Worm (Caenorhabditis elegans) whole organism, L4 larva: ENCODE measurements around the gene F38H4.6.
A peak's percentile ranks its signal among the peaks of the same experiment; 100 is the strongest.

Experiments
- Y105C5A.15 ChIP-seq: fragments of 200-800 bp; sonication (Bioruptor generic); IDR thresholded peaks from 2 replicates; pipeline ENCODE4 v1.3.6; 2022; ENCODE audit warnings: missing genetic modification characterization, missing compliant biosample characterization
- Y75B8A.6 ChIP-seq: fragments of 200-800 bp; sonication (Bioruptor generic); IDR thresholded peaks from 2 replicates; pipeline ENCODE4 v1.3.6; 2022; ENCODE audit warnings: missing genetic modification reagents, missing genetic modification characterization, missing compliant biosample characterization
- ZK337.2 ChIP-seq: fragments of 200-800 bp; sonication (Bioruptor generic); IDR thresholded peaks from 2 replicates; pipeline ENCODE4 v1.3.6; 2022; ENCODE audit warnings: missing genetic modification reagents, missing genetic modification characterization, missing compliant biosample characterization
- ZK546.5 ChIP-seq, 2 experiments: sonication (generic microtip); optimal IDR thresholded peaks; 2 replicates each; lab custom pipeline; 2017; ENCODE audit warnings: missing biosample characterization in 2 of 2, missing genetic modification characterization in 2 of 2
- aha-1 ChIP-seq: fragments of 150-350 bp; peaks from one replicate; lab custom pipeline; 2014; ENCODE audit warnings: missing biosample characterization, missing genetic modification characterization
- aly-2 ChIP-seq: sonication (generic microtip); optimal IDR thresholded peaks from 2 replicates; lab custom pipeline; 2018; ENCODE audit warnings: missing biosample characterization, missing genetic modification characterization
- ama-1 ChIP-seq: fragments of 150-350 bp; optimal IDR thresholded peaks from 2 replicates; lab custom pipeline; 2014; ENCODE audit warnings: inconsistent platforms, mixed read lengths
- arid-1 ChIP-seq: fragments of 200-800 bp; sonication (Bioruptor generic); conservative IDR thresholded peaks from 2 replicates; pipeline ENCODE4 v1.3.6; 2022; ENCODE audit warnings: missing genetic modification reagents, missing genetic modification characterization, missing compliant biosample characterization
- ceh-28 ChIP-seq: fragments of 150-350 bp; optimal IDR thresholded peaks from 2 replicates; lab custom pipeline; 2014; ENCODE audit warnings: missing biosample characterization, missing genetic modification reagents, missing genetic modification characterization
- ceh-82 ChIP-seq: sonication (generic microtip); optimal IDR thresholded peaks from 2 replicates; lab custom pipeline; 2017; ENCODE audit warnings: missing biosample characterization, missing genetic modification characterization
- cey-2 ChIP-seq: sonication (generic microtip); optimal IDR thresholded peaks from 3 replicates; lab custom pipeline; 2017; ENCODE audit warnings: missing genetic modification characterization, mild to moderate bottlenecking, missing compliant biosample characterization, antibody characterized with exemption, borderline replicate concordance; ENCODE audit not compliant: insufficient read depth
- ctbp-1 ChIP-seq: fragments of 200-800 bp; sonication (Bioruptor generic); IDR thresholded peaks from 2 replicates; pipeline ENCODE4 v1.3.6; 2022; ENCODE audit warnings: missing genetic modification reagents, missing genetic modification characterization, missing compliant biosample characterization
- daf-12 ChIP-seq: fragments of 150-350 bp; optimal IDR thresholded peaks from 2 replicates; lab custom pipeline; 2014; ENCODE audit warnings: missing biosample characterization, missing genetic modification reagents, missing genetic modification characterization
- daf-8 ChIP-seq: fragments of 200-800 bp; sonication (Bioruptor generic); IDR thresholded peaks from 2 replicates; pipeline ENCODE4 v1.3.6; 2022; ENCODE audit warnings: missing genetic modification characterization, missing compliant biosample characterization
- dmd-6 ChIP-seq: fragments of 200-800 bp; sonication (Bioruptor generic); IDR thresholded peaks from 2 replicates; pipeline ENCODE4 v1.3.6; 2022; ENCODE audit warnings: missing genetic modification reagents, missing genetic modification characterization, missing compliant biosample characterization
- dve-1 ChIP-seq: sonication (generic microtip); optimal IDR thresholded peaks from 2 replicates; lab custom pipeline; 2017; ENCODE audit warnings: antibody characterized with exemption, mild to moderate bottlenecking, missing genetic modification characterization, missing compliant biosample characterization; ENCODE audit not compliant: insufficient read depth
- egl-27 ChIP-seq: sonication (generic microtip); optimal IDR thresholded peaks from 3 replicates; lab custom pipeline; 2017; ENCODE audit warnings: missing biosample characterization, missing genetic modification reagents, missing genetic modification characterization
- egl-43 ChIP-seq: fragments of 200-800 bp; sonication (Bioruptor generic); IDR thresholded peaks from 2 replicates; pipeline ENCODE4 v1.3.6; 2022; ENCODE audit warnings: missing genetic modification reagents, missing genetic modification characterization, missing compliant biosample characterization
- hlh-11 ChIP-seq: fragments of 200-800 bp; sonication (Bioruptor generic); optimal IDR thresholded peaks from 2 replicates; lab custom pipeline; 2018; ENCODE audit warnings: mild to moderate bottlenecking, missing genetic modification characterization, missing compliant biosample characterization
- hmg-1.1 ChIP-seq: fragments of 200-800 bp; sonication (Bioruptor generic); IDR thresholded peaks from 2 replicates; pipeline ENCODE4 v1.3.6; 2022; ENCODE audit warnings: missing genetic modification reagents, missing genetic modification characterization, missing compliant biosample characterization
- jun-1 ChIP-seq: fragments of 150-350 bp; optimal IDR thresholded peaks from 2 replicates; lab custom pipeline; 2014; ENCODE audit warnings: missing biosample characterization, missing genetic modification reagents, missing genetic modification characterization
- lin-15B ChIP-seq: fragments of 150-350 bp; sonication (generic microtip); optimal IDR thresholded peaks from 3 replicates; lab custom pipeline; 2014; ENCODE audit warnings: missing biosample characterization, missing genetic modification characterization
- lin-29 ChIP-seq: fragments of 200-800 bp; sonication (Bioruptor generic); IDR thresholded peaks from 2 replicates; pipeline ENCODE4 v1.3.6; 2022; ENCODE audit warnings: missing genetic modification reagents, missing genetic modification characterization, missing compliant biosample characterization
- lir-3 ChIP-seq: sonication (generic microtip); optimal IDR thresholded peaks from 2 replicates; lab custom pipeline; 2016; ENCODE audit warnings: mild to moderate bottlenecking, missing genetic modification characterization, missing compliant biosample characterization
- lsy-2 ChIP-seq, 2 experiments: fragments of 150-350 bp in 1 of 2; sonication (generic microtip) in 1 of 2; optimal IDR thresholded peaks; 2 replicates each; lab custom pipeline; 2014 to 2017; ENCODE audit warnings: missing biosample characterization in 2 of 2, missing genetic modification characterization in 2 of 2
- madf-5 ChIP-seq, 2 experiments: fragments of 200-800 bp; sonication (Bioruptor generic); IDR thresholded peaks; 2 replicates each; pipeline ENCODE4 v1.3.6; 2022; ENCODE audit warnings: missing compliant biosample characterization in 2 of 2, missing genetic modification characterization in 2 of 2
- mdl-1 ChIP-seq, 2 experiments: fragments of 150-350 bp in 1 of 2; sonication (generic microtip) in 1 of 2; optimal IDR thresholded peaks; 2 replicates each; lab custom pipeline; 2014 to 2017; ENCODE audit warnings: missing biosample characterization in 2 of 2, missing genetic modification characterization in 2 of 2
- mdt-29 ChIP-seq: fragments of 200-800 bp; sonication (Bioruptor generic); IDR thresholded peaks from 2 replicates; pipeline ENCODE4 v1.3.6; 2022; ENCODE audit warnings: missing genetic modification reagents, missing genetic modification characterization, missing compliant biosample characterization
- mes-2 ChIP-seq: sonication (generic microtip); optimal IDR thresholded peaks from 2 replicates; lab custom pipeline; 2016; ENCODE audit warnings: missing genotype, mild to moderate bottlenecking, missing genetic modification characterization, missing compliant biosample characterization; ENCODE audit not compliant: poor library complexity, severe bottlenecking
- mxl-2 ChIP-seq: fragments of 200-800 bp; sonication (Bioruptor generic); conservative IDR thresholded peaks from 2 replicates; pipeline ENCODE4 v1.3.6; 2022; ENCODE audit warnings: missing genetic modification reagents, missing genetic modification characterization, missing compliant biosample characterization
- nhr-237 ChIP-seq: sonication (generic microtip); optimal IDR thresholded peaks from 2 replicates; lab custom pipeline; 2017; ENCODE audit warnings: missing biosample characterization, missing genetic modification characterization
- nhr-42 ChIP-seq: fragments of 200-800 bp; sonication (Bioruptor generic); IDR thresholded peaks from 2 replicates; pipeline ENCODE4 v1.3.6; 2022; ENCODE audit warnings: missing genetic modification characterization, missing compliant biosample characterization
- pha-4 ChIP-seq, 2 experiments: fragments of 150-350 bp in 1 of 2; fragments of 200-800 bp in 1 of 2; sonication (Bioruptor generic) in 1 of 2; IDR thresholded peaks in 1 of 2; optimal IDR thresholded peaks in 1 of 2; 2 replicates each; pipeline versions ENCODE4 v1.3.6 to Lab custom; 2014 to 2022; ENCODE audit warnings: missing genetic modification characterization in 2 of 2, missing genetic modification reagents in 2 of 2, missing biosample characterization in 1 of 2, missing compliant biosample characterization in 1 of 2
- php-3 ChIP-seq: fragments of 200-800 bp; sonication (Bioruptor generic); IDR thresholded peaks from 2 replicates; pipeline ENCODE4 v1.3.6; 2022; ENCODE audit warnings: missing genetic modification reagents, missing genetic modification characterization, missing compliant biosample characterization
- rbr-2 ChIP-seq: sonication (generic microtip); optimal IDR thresholded peaks from 2 replicates; lab custom pipeline; 2016; ENCODE audit warnings: missing genotype, missing genetic modification characterization, missing compliant biosample characterization
- saeg-2 ChIP-seq: fragments of 200-800 bp; sonication (Bioruptor generic); IDR thresholded peaks from 2 replicates; pipeline ENCODE4 v1.3.6; 2022; ENCODE audit warnings: missing genetic modification reagents, missing genetic modification characterization, missing compliant biosample characterization
- spr-3 ChIP-seq: fragments of 200-800 bp; sonication (Bioruptor generic); optimal IDR thresholded peaks from 2 replicates; lab custom pipeline; 2018; ENCODE audit warnings: mild to moderate bottlenecking, missing genetic modification characterization, missing compliant biosample characterization
- unc-130 ChIP-seq: sonication (generic microtip); optimal IDR thresholded peaks from 2 replicates; lab custom pipeline; 2016; ENCODE audit warnings: missing genetic modification reagents, missing genetic modification characterization, missing compliant biosample characterization
- unc-39 ChIP-seq: sonication (generic microtip); optimal IDR thresholded peaks from 2 replicates; lab custom pipeline; 2017; ENCODE audit warnings: missing biosample characterization, missing genetic modification characterization
- unc-62 ChIP-seq, 3 experiments: fragments of 150-350 bp in 1 of 3; sonication (generic microtip); optimal IDR thresholded peaks in 2 of 3; peaks in 1 of 3; 1 replicate in 1 of 3; 2 replicates in 2 of 3; lab custom pipeline; 2014 to 2017; ENCODE audit warnings: missing biosample characterization in 3 of 3, missing genetic modification characterization in 3 of 3, missing genetic modification reagents in 3 of 3, missing genotype in 1 of 3
- vab-7 ChIP-seq: fragments of 200-800 bp; sonication (Bioruptor generic); IDR thresholded peaks from 2 replicates; pipeline ENCODE4 v1.3.6; 2022; ENCODE audit warnings: missing genetic modification reagents, missing genetic modification characterization, missing compliant biosample characterization
- zip-2 ChIP-seq: fragments of 150-350 bp; optimal IDR thresholded peaks from 2 replicates; lab custom pipeline; 2014; ENCODE audit warnings: missing biosample characterization, missing genetic modification characterization
- ztf-7 ChIP-seq: fragments of 150-350 bp; optimal IDR thresholded peaks from 2 replicates; lab custom pipeline; 2014; ENCODE audit warnings: missing biosample characterization, missing genetic modification characterization

Gene F38H4.6

DNA sequence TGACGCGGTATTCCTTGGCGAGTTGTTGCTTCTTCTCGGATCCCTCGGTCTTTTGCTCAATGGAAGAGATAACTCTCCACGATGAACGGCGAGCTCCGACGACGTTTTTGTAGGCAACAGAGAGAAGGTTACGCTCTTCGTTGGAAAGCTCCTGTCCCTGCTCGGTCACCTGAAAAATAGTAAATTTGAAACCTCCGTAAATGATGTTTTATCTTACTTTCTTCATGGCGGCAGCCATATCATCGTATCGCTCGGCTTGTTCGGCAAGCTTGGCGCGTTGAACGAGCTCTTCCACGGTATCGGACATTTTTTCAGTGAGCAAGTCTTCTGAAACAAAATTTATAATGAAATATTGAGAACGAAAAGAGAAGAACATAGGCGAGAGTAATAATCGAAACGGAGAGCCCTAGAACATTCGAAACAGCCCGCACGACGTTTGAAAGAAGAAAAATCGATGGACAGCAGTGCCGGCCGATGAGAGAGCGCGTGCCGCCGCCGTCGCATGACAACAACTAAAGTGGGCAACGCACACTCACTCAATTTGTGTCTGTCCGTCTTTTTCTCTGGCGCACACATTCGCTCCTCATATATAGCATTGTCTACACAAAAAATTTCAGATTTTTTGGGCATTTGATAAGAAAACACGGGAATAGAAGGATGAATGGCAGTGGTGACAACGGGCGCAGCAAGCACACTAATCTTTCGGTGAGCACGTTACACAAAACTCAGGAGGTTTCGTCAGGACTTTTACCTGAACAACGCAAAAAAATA, 25.9 kb downstream of the F38H4.6 start, which contains the start of the genes par-5 and M117.3 (continued):
- no peak for TF ChIP-seq spr-3 (GFP tag; lab: Kevin White, UChicago)
- TF ChIP-seq Y105C5A.15 = no peak
- peak; percentile 81 for TF ChIP-seq hmg-1.1 (GFP tag; lab: Robert Waterston, UW)
- TF ChIP-seq aha-1 (tag; lab: Kevin White, UChicago) = peak; percentile 87
- 0 out of 2 replicates have a peak, but pooled peaks have one; percentile 7 for TF ChIP-seq lin-29
- peak; percentile 92 for TF ChIP-seq hlh-11 (tag; lab: Kevin White, UChicago)
- TF ChIP-seq daf-12 (tag; lab: Kevin White, UChicago) = no peak
- no peak for TF ChIP-seq ZK337.2 (GFP tag; lab: Robert Waterston, UW)
- TF ChIP-seq ztf-7 (tag; lab: Kevin White, UChicago) = no peak
- peak; percentile 82 for TF ChIP-seq mdt-29 (GFP tag; lab: Robert Waterston, UW)
- TF ChIP-seq pha-4 (GFP tag; IDR thresholded peaks at IDR 0.05; lab: Robert Waterston, UW) = peak; percentile 60
- no peak for TF ChIP-seq pha-4 (tag; optimal IDR thresholded peaks at IDR 0.05; lab: Kevin White, UChicago)
- TF ChIP-seq mes-2 (tag; lab: Kevin White, UChicago) = peak; percentile 63
- TF ChIP-seq php-3 (GFP tag; lab: Robert Waterston, UW) = 0 out of 2 replicates have a peak, but pooled peaks have one; percentile 6
- TF ChIP-seq aly-2 = no peak
- TF ChIP-seq ama-1 (lab: Kevin White, UChicago) = peak; percentile 51
- no peak for TF ChIP-seq lin-15B (tag; lab: Kevin White, UChicago)
- no peak for TF ChIP-seq unc-39 (tag; lab: Kevin White, UChicago)
- peak; percentile 90 for TF ChIP-seq dve-1 (tag; lab: Kevin White, UChicago)
- peak; percentile 11; the same call in 1 of the 2 replicates for TF ChIP-seq arid-1 (GFP tag; lab: Robert Waterston, UW)
- no peak for TF ChIP-seq nhr-42
- TF ChIP-seq cey-2 (tag; lab: Kevin White, UChicago) = no peak
- TF ChIP-seq zip-2 = no peak
- no peak for TF ChIP-seq ceh-82
- no peak for TF ChIP-seq lir-3 (tag; lab: Kevin White, UChicago)
- peak; percentile 63 for TF ChIP-seq vab-7 (GFP tag; lab: Robert Waterston, UW)
- TF ChIP-seq daf-8 = no peak
- 0 out of 2 replicates have a peak, but pooled peaks have one; percentile 43 for TF ChIP-seq saeg-2 (GFP tag; lab: Robert Waterston, UW)
- peak in 1 of 2 experiments; percentile 95 for TF ChIP-seq unc-62 (GFP tag; optimal IDR thresholded peaks at IDR 0.05 in 1 of 2; lab: Kevin White, UChicago)
- no peak for TF ChIP-seq unc-62 (tag; optimal IDR thresholded peaks at IDR 0.05; lab: Kevin White, UChicago)
- peak; percentile 10; the same call in 1 of the 2 replicates for TF ChIP-seq mxl-2
- no peak for TF ChIP-seq egl-27
- peak; percentile 82 for TF ChIP-seq egl-43 (GFP tag; lab: Robert Waterston, UW)
- TF ChIP-seq dmd-6 (GFP tag; lab: Robert Waterston, UW) = peak; percentile 86

ce11 chrIV:11820067-11820913, 27.4 kb downstream of the F38H4.6 start:
- TF ChIP-seq Y75B8A.6 = no peak
- TF ChIP-seq ama-1 (lab: Kevin White, UChicago) = peak; percentile 82
- peak; percentile 54 for TF ChIP-seq aha-1 (tag; lab: Kevin White, UChicago)
- no peak for TF ChIP-seq zip-2
- TF ChIP-seq nhr-237 = no peak
- peak; percentile 22; the same call in 1 of the 2 replicates for TF ChIP-seq arid-1 (GFP tag; lab: Robert Waterston, UW)
- no peak for TF ChIP-seq jun-1 (tag; lab: Kevin White, UChicago)
- TF ChIP-seq ZK546.5 (tag; optimal IDR thresholded peaks at IDR 0.05; lab: Kevin White, UChicago) = no peak
- TF ChIP-seq rbr-2 (tag; lab: Kevin White, UChicago) = peak; percentile 42
- 0 out of 4 replicates have a peak, but pooled peaks have one; percentile 4 to 13 for TF ChIP-seq madf-5 (GFP tag; IDR thresholded peaks at IDR 0.05; lab: Robert Waterston, UW)
- peak in 1 of 2 experiments; percentile 2 for TF ChIP-seq lsy-2 (tag; optimal IDR thresholded peaks at IDR 0.05; lab: Kevin White, UChicago)
- no peak for TF ChIP-seq ceh-28 (tag; lab: Kevin White, UChicago)
- TF ChIP-seq vab-7 (GFP tag; lab: Robert Waterston, UW) = no peak
- no peak for TF ChIP-seq lir-3 (tag; lab: Kevin White, UChicago)
- TF ChIP-seq unc-130 = peak; percentile 3
- TF ChIP-seq pha-4 (GFP tag; IDR thresholded peaks at IDR 0.05; lab: Robert Waterston, UW) = peak; percentile 13; the same call in 1 of the 2 replicates
- no peak for TF ChIP-seq pha-4 (tag; optimal IDR thresholded peaks at IDR 0.05; lab: Kevin White, UChicago)
- TF ChIP-seq Y105C5A.15 = 0 out of 2 replicates have a peak, but pooled peaks have one; percentile 44
- TF ChIP-seq ctbp-1 = 0 out of 2 replicates have a peak, but pooled peaks have one; percentile 33
- no peak for TF ChIP-seq unc-62 (GFP tag; optimal IDR thresholded peaks at IDR 0.05 in 1 of 2; lab: Kevin White, UChicago)
- TF ChIP-seq unc-62 (tag; optimal IDR thresholded peaks at IDR 0.05; lab: Kevin White, UChicago) = no peak
- TF ChIP-seq mdl-1 (tag; optimal IDR thresholded peaks at IDR 0.05; lab: Kevin White, UChicago) = no peak
